Worm (Caenorhabditis elegans): ENCODE measurements around the gene F42A6.2.

DNA sequence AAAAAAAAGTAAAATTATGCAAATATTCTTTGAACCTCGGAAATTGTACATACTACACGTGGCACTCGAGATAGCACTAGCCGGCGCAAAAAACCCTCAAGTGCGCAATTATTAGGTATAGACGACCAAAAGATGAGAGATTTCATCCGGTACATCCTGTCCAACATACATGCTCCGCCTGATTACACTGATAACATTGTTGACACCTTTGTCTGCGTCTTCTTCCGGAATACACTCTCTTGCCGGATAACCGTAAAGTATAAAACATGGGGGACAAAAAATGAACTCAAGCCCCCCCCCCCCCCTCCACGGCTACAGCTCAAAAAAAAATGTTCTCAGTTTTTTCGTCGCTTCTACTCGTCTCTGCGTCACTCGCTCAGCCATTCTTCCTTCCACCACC lies 43.0 kb upstream of the F42A6.2 start, which contains the start of gene W08E12.6:
- TF ChIP-seq pqm-1 (tag; optimal IDR thresholded peaks at IDR 0.05) (no peak), unc-55 (GFP tag; optimal IDR thresholded peaks at IDR 0.05) (no peak), C38D4.7 (GFP tag; optimal IDR thresholded peaks at IDR 0.05) (no peak), ref-2 (tag; optimal IDR thresholded peaks at IDR 0.05) (no peak), zip-5 (tag; optimal IDR thresholded peaks at IDR 0.05) (no peak), tbx-2 (tag; optimal IDR thresholded peaks at IDR 0.05) (no peak)
